Fruit fly (Drosophila melanogaster) whole organism, adult: Measurements from ENCODE around the gene CG32270.

Experiments
- CG11617 ChIP-seq: fragments of 200-800 bp; sonication (Bioruptor generic); optimal IDR thresholded peaks from 2 replicates; lab custom pipeline; 2017; ENCODE audit warnings: mild to moderate bottlenecking, missing biosample characterization, missing genetic modification reagents, missing genetic modification characterization
- CG12768 ChIP-seq: fragments of 200-800 bp; sonication (Bioruptor generic); optimal IDR thresholded peaks from 2 replicates; lab custom pipeline; 2017; ENCODE audit warnings: missing biosample characterization, missing genetic modification characterization, mild to moderate bottlenecking, moderate library complexity, missing genetic modification reagents
- CG14711 ChIP-seq: fragments of 200-800 bp; sonication (Bioruptor generic); optimal IDR thresholded peaks from 2 replicates; lab custom pipeline; 2018; ENCODE audit warnings: missing biosample characterization, mild to moderate bottlenecking, missing genetic modification characterization, moderate library complexity
- CG1620 ChIP-seq: fragments of 200-800 bp; sonication (Bioruptor generic); optimal IDR thresholded peaks from 2 replicates; lab custom pipeline; 2016; ENCODE audit warnings: missing biosample characterization, missing genetic modification characterization
- CG33017 ChIP-seq: fragments of 200-800 bp; sonication (Bioruptor generic); optimal IDR thresholded peaks from 2 replicates; lab custom pipeline; 2018; ENCODE audit warnings: missing biosample characterization, mild to moderate bottlenecking, missing genetic modification characterization, moderate library complexity
- CG5204 ChIP-seq: fragments of 200-800 bp; sonication (Bioruptor generic); optimal IDR thresholded peaks from 2 replicates; lab custom pipeline; 2016; ENCODE audit warnings: missing biosample characterization, missing genetic modification characterization
- CG7045 ChIP-seq: fragments of 200-800 bp; sonication (Bioruptor generic); optimal IDR thresholded peaks from 2 replicates; lab custom pipeline; 2017; ENCODE audit warnings: missing biosample characterization, mild to moderate bottlenecking, missing genetic modification characterization
- CG7101 ChIP-seq: fragments of 200-800 bp; sonication (Bioruptor generic); optimal IDR thresholded peaks from 2 replicates; lab custom pipeline; 2018; ENCODE audit warnings: missing biosample characterization, mild to moderate bottlenecking, missing genetic modification characterization, moderate library complexity
- Clk ChIP-seq: fragments of 200-800 bp; sonication (Bioruptor generic); optimal IDR thresholded peaks from 2 replicates; lab custom pipeline; 2017; ENCODE audit warnings: missing biosample characterization, missing genetic modification characterization
- Crg-1 ChIP-seq: fragments of 200-800 bp; sonication (Bioruptor generic); optimal IDR thresholded peaks from 2 replicates; lab custom pipeline; 2016; ENCODE audit warnings: missing biosample characterization, missing genetic modification characterization
- Hr96 ChIP-seq: fragments of 200-800 bp; sonication (Bioruptor generic); optimal IDR thresholded peaks from 2 replicates; lab custom pipeline; 2016; ENCODE audit warnings: missing biosample characterization, missing genetic modification characterization
- Mnt ChIP-seq: fragments of 200-800 bp; sonication (Bioruptor generic); optimal IDR thresholded peaks from 2 replicates; lab custom pipeline; 2016; ENCODE audit warnings: missing biosample characterization, mild to moderate bottlenecking, missing genetic modification characterization
- bab1 ChIP-seq: fragments of 200-800 bp; sonication (Bioruptor generic); optimal IDR thresholded peaks from 3 replicates; lab custom pipeline; 2019; ENCODE audit warnings: missing biosample characterization, mild to moderate bottlenecking, missing genetic modification characterization, moderate library complexity
- cic ChIP-seq: fragments of 200-800 bp; sonication (Bioruptor generic); optimal IDR thresholded peaks from 2 replicates; lab custom pipeline; 2017; ENCODE audit warnings: missing biosample characterization, mild to moderate bottlenecking, missing genetic modification characterization, moderate library complexity
- cnc ChIP-seq, 2 experiments: fragments of >200 bp; optimal IDR thresholded peaks; 2 replicates each; lab custom pipeline; 2017
- kay ChIP-seq: fragments of 200-800 bp; sonication (Bioruptor generic); peaks from one replicate; lab custom pipeline; 2016; ENCODE audit warnings: missing biosample characterization, missing genetic modification characterization, borderline replicate concordance
- ovo ChIP-seq: fragments of 200-800 bp; sonication (Bioruptor generic); optimal IDR thresholded peaks from 2 replicates; lab custom pipeline; 2016; ENCODE audit warnings: missing biosample characterization, missing genetic modification characterization
- pad ChIP-seq: fragments of 200-800 bp; sonication (Bioruptor generic); optimal IDR thresholded peaks from 3 replicates; lab custom pipeline; 2017; ENCODE audit warnings: missing biosample characterization, missing genetic modification characterization, mild to moderate bottlenecking, moderate library complexity, missing genetic modification reagents
- tj ChIP-seq: fragments of 200-800 bp; sonication (Bioruptor generic); optimal IDR thresholded peaks from 3 replicates; lab custom pipeline; 2017; ENCODE audit warnings: missing biosample characterization, mild to moderate bottlenecking, missing genetic modification characterization, moderate library complexity
- toe ChIP-seq: fragments of 200-800 bp; sonication (Bioruptor generic); optimal IDR thresholded peaks from 2 replicates; lab custom pipeline; 2016; ENCODE audit warnings: missing biosample characterization, missing genetic modification characterization

Gene CG32270

DNA sequence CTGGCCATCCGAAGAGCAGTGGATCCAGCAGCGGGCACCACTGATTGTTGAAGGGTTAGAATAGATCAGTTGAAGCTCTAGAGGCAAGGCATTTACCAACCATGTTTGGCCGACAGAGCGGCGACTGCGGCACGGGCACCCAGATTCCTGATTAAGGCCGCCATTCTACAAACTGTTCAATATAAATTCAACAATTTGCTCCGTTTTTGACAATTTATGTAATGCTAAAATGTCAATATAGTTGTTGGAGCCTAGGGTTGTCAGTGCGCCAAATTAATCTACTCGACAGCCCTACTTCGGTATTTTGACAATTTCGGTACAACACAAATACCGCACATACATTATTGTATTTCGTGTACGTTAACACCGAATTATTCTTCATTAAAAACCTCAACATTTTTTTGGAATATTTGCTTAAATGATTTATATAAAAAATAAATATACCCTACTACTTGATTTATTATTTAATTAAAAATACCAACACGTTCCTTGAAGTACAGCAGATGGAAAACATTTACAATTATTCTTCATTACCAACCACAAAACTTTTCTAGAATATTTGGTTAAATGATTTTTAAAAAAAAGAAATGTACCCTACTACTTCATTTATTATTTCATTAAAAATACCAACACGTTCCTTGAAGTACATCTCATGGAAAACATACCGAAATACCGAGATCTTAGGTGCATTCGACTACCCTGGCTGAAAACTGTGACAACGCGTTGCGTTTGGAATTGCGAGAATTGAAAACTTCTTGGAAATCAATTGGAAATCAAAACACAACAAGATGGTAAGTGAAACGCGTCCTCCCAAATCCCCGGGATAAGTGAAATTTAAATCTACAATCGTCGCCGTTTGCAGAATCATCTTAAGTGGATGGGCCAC lies 49.2 kb downstream of the CG32270 start, which contains the start of the genes ND-30 and CG15812:
ND-30 (minus strand) TSS at position 270 of the 886 bp plus-strand sequence.
CG15812 (plus strand) TSS at position 683 of the 886 bp plus-strand sequence.
- TF ChIP-seq Mnt (GFP tag; lab: Kevin White, UChicago) (no peak), kay (GFP tag; lab: Kevin White, UChicago) (no peak), CG1620 (GFP tag; lab: Kevin White, UChicago) (peak; percentile 29), CG7101 (tag; lab: Kevin White, UChicago) (peak; percentile 34), CG12768 (GFP tag; lab: Kevin White, UChicago) (no peak), bab1 (GFP tag; lab: Kevin White, UChicago) (no peak), CG14711 (peak; percentile 94), CG11617 (GFP tag; lab: Kevin White, UChicago) (peak; percentile 53), pad (GFP tag; lab: Kevin White, UChicago) (no peak), cnc (optimal IDR thresholded peaks at IDR 0.05; lab: Kevin White, UChicago) (no peak), toe (no peak), CG5204 (no peak), Clk (GFP tag; lab: Kevin White, UChicago) (no peak), ovo (no peak), Crg-1 (GFP tag; lab: Kevin White, UChicago) (peak; percentile 31), tj (peak; percentile 15), CG33017 (no peak), Hr96 (GFP tag; lab: Kevin White, UChicago) (no peak), CG7045 (GFP tag; lab: Kevin White, UChicago) (no peak), cic (no peak)

dm6 chr3L:3157651-3158050 lies 51.1 kb downstream of the CG32270 start:
- no peak for TF ChIP-seq CG11617 (GFP tag; lab: Kevin White, UChicago)
- no peak for TF ChIP-seq toe
- TF ChIP-seq Crg-1 (GFP tag; lab: Kevin White, UChicago): no peak
- no peak for TF ChIP-seq Hr96 (GFP tag; lab: Kevin White, UChicago)
